Fruit fly (Drosophila melanogaster) whole organism, wandering third instar larva: ENCODE data around the gene CG5181.

ENCODE experiments used
- N ChIP-seq: fragments of >200 bp; optimal IDR thresholded peaks from 2 replicates; lab custom pipeline; 2018; ENCODE audit warnings: missing biosample characterization, missing external identifiers, missing genetic modification characterization
- dsf ChIP-seq: sonication (Bioruptor generic); optimal IDR thresholded peaks from 2 replicates; lab custom pipeline; 2016; ENCODE audit warnings: missing biosample characterization, missing genetic modification characterization, borderline replicate concordance

- TF ChIP-seq dsf (GFP tag; lab: Kevin White, UChicago), result no peak
- TF ChIP-seq N (GFP tag; lab: Kevin White, UChicago), result no peak
Observed at dm6 chr2L:7418148-7418988, 8.8 kb upstream of the CG5181 start.
